Fruit fly (Drosophila melanogaster): ENCODE results near the gene SMC6.

- no peak for TF ChIP-seq CG17806 (tag; optimal IDR thresholded peaks at IDR 0.05)
- TF ChIP-seq CG8159 (tag; optimal IDR thresholded peaks at IDR 0.05) = no peak
- no peak for TF ChIP-seq CG12605 (GFP tag; IDR thresholded peaks at IDR 0.05)
- TF ChIP-seq rn (GFP tag; IDR thresholded peaks at IDR 0.05) = no peak
Measured at dm6 chr3R:24169362-24169761, 23.9 kb downstream of the SMC6 start, which contains the start of gene CG5510.

All from whole organism, pupa.